Worm (Caenorhabditis elegans) whole organism, midembryonic: ENCODE measurements around the gene frpr-6.

Source experiments
- T22C8.4 ChIP-seq: fragments of 200-800 bp; sonication (Bioruptor generic); IDR thresholded peaks from 2 replicates; pipeline ENCODE4 v1.3.6; 2022; ENCODE audit warnings: missing genetic modification characterization, missing compliant biosample characterization
- flt-1 ChIP-seq: fragments of 200-800 bp; sonication (Bioruptor generic); IDR thresholded peaks from 2 replicates; pipeline ENCODE4 v1.3.6; 2022; ENCODE audit warnings: missing genetic modification characterization, missing compliant biosample characterization
- med-1 ChIP-seq: sonication (generic microtip); optimal IDR thresholded peaks from 2 replicates; lab custom pipeline; 2017; ENCODE audit warnings: missing genetic modification characterization, mild to moderate bottlenecking, missing compliant biosample characterization, antibody characterized with exemption, missing genetic modification reagents; ENCODE audit not compliant: insufficient read depth
- ref-1 ChIP-seq: fragments of 200-800 bp; sonication (Bioruptor generic); conservative IDR thresholded peaks from 2 replicates; pipeline ENCODE4 v1.3.6; 2022; ENCODE audit warnings: missing genetic modification reagents, missing genetic modification characterization, missing compliant biosample characterization
- ztf-29 ChIP-seq: fragments of 200-800 bp; sonication (Bioruptor generic); IDR thresholded peaks from 2 replicates; pipeline ENCODE4 v1.3.6; 2022; ENCODE audit warnings: missing genetic modification reagents, missing genetic modification characterization, missing compliant biosample characterization

DNA sequence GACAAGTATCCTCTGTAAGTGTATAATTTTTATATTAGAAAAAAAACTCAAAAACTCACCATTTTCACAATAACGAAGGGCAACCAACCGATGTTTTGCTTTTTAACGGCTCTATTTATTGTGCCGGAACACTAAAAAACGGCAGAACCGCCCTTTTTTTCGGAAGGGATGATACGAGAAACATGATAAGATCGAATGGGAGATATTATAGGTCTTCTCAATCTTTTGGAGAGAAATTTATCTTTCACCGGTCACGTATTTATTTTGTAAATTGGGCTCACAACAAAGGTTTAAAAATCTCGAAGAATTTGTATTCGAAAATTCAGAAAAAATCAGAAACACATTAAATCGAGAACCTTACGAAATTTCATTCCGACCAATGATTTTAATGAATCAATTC lies 46.2 kb downstream of the frpr-6 start, which contains the start of gene swm-1:
- TF ChIP-seq flt-1 (GFP tag; lab: Robert Waterston, UW) (no peak), T22C8.4 (GFP tag; lab: Robert Waterston, UW) (no peak), med-1 (GFP tag; lab: Kevin White, UChicago) (no peak), ztf-29 (GFP tag; lab: Robert Waterston, UW) (no peak), ref-1 (no peak)
